Fruit fly (Drosophila melanogaster) whole organism, prepupa: ENCODE measurements around the gene CG1172.

Source experiments
- Blimp-1 ChIP-seq: fragments of 200-800 bp; sonication (Bioruptor generic); optimal IDR thresholded peaks from 3 replicates; lab custom pipeline; 2017; ENCODE audit warnings: missing biosample characterization, missing genetic modification characterization, mild to moderate bottlenecking, moderate library complexity, missing genetic modification reagents
- CG10631 ChIP-seq: fragments of 200-800 bp; sonication (Bioruptor generic); optimal IDR thresholded peaks from 2 replicates; lab custom pipeline; 2016; ENCODE audit warnings: missing biosample characterization, missing genetic modification characterization
- CG10669 ChIP-seq: fragments of 200-800 bp; sonication (Bioruptor generic); optimal IDR thresholded peaks from 3 replicates; lab custom pipeline; 2018; ENCODE audit warnings: missing biosample characterization, mild to moderate bottlenecking, missing genetic modification characterization, moderate library complexity
- CG11294 ChIP-seq: fragments of 200-800 bp; sonication (Bioruptor generic); IDR thresholded peaks from 2 replicates; pipeline ENCODE4 v1.3.6; 2022; ENCODE audit warnings: missing biosample characterization, missing genetic modification characterization
- CG11762 ChIP-seq: fragments of 200-800 bp; sonication (Bioruptor generic); optimal IDR thresholded peaks from 3 replicates; lab custom pipeline; 2016; ENCODE audit warnings: missing biosample characterization, missing genetic modification characterization; ENCODE audit not compliant: insufficient read depth
- CG11902 ChIP-seq: fragments of 200-800 bp; sonication (Bioruptor generic); optimal IDR thresholded peaks from 3 replicates; lab custom pipeline; 2016; ENCODE audit warnings: missing biosample characterization, missing genetic modification characterization
- CG1621 ChIP-seq: fragments of 200-800 bp; sonication (Bioruptor generic); optimal IDR thresholded peaks from 3 replicates; lab custom pipeline; 2018; ENCODE audit warnings: missing biosample characterization, mild to moderate bottlenecking, missing genetic modification characterization
- CG16779 ChIP-seq: fragments of 200-800 bp; sonication (Bioruptor generic); optimal IDR thresholded peaks from 3 replicates; lab custom pipeline; 2017; ENCODE audit warnings: missing biosample characterization, mild to moderate bottlenecking, missing genetic modification characterization
- CG3032 ChIP-seq: fragments of 200-800 bp; optimal IDR thresholded peaks from 2 replicates; lab custom pipeline; 2019; ENCODE audit warnings: missing biosample characterization, mild to moderate bottlenecking, missing genetic modification characterization, moderate library complexity
- CG31627 ChIP-seq: fragments of 200-800 bp; sonication (Bioruptor generic); optimal IDR thresholded peaks from 3 replicates; lab custom pipeline; 2016; ENCODE audit warnings: missing biosample characterization, missing genetic modification characterization
- CG32006 ChIP-seq: fragments of 200-800 bp; sonication (Bioruptor generic); optimal IDR thresholded peaks from 3 replicates; lab custom pipeline; 2017; ENCODE audit warnings: missing biosample characterization, mild to moderate bottlenecking, missing genetic modification characterization
- CG3919 ChIP-seq: fragments of 200-800 bp; sonication (Bioruptor generic); optimal IDR thresholded peaks from 3 replicates; lab custom pipeline; 2016; ENCODE audit warnings: missing biosample characterization, missing genetic modification characterization
- CG4318 ChIP-seq: fragments of 200-800 bp; sonication (Bioruptor generic); optimal IDR thresholded peaks from 3 replicates; lab custom pipeline; 2017; ENCODE audit warnings: missing biosample characterization, mild to moderate bottlenecking, missing genetic modification characterization
- CG6163 ChIP-seq: fragments of 200-800 bp; sonication (Bioruptor generic); IDR thresholded peaks from 3 replicates; pipeline ENCODE4 v1.3.6; 2022; ENCODE audit warnings: missing biosample characterization, missing genetic modification characterization
- CG6276 ChIP-seq: fragments of 200-800 bp; sonication (Bioruptor generic); optimal IDR thresholded peaks from 2 replicates; lab custom pipeline; 2017; ENCODE audit warnings: missing biosample characterization, mild to moderate bottlenecking, missing genetic modification characterization
- CG6792 ChIP-seq: fragments of 200-800 bp; sonication (Bioruptor generic); optimal IDR thresholded peaks from 3 replicates; lab custom pipeline; 2016; ENCODE audit warnings: missing biosample characterization, missing genetic modification characterization
- CG6808 ChIP-seq: fragments of 200-800 bp; sonication (Bioruptor generic); optimal IDR thresholded peaks from 3 replicates; lab custom pipeline; 2017; ENCODE audit warnings: missing biosample characterization, missing genetic modification characterization, mild to moderate bottlenecking, moderate library complexity, missing genetic modification reagents
- CG6854 ChIP-seq: fragments of 200-800 bp; sonication (Bioruptor generic); optimal IDR thresholded peaks from 2 replicates; lab custom pipeline; 2017; ENCODE audit warnings: missing biosample characterization, mild to moderate bottlenecking, missing genetic modification characterization
- CG8319 ChIP-seq: fragments of 200-800 bp; sonication (Bioruptor generic); optimal IDR thresholded peaks from 3 replicates; lab custom pipeline; 2016; ENCODE audit warnings: missing biosample characterization, missing genetic modification characterization
- Eip75B ChIP-seq: fragments of 200-800 bp; sonication (Bioruptor generic); optimal IDR thresholded peaks from 3 replicates; lab custom pipeline; 2016; ENCODE audit warnings: missing biosample characterization, missing genetic modification characterization
- Eip78C ChIP-seq: fragments of 200-800 bp; sonication (Bioruptor generic); peaks from one replicate; lab custom pipeline; 2016; ENCODE audit warnings: missing biosample characterization, missing genetic modification characterization
- Eip93F ChIP-seq: fragments of 200-800 bp; sonication (Bioruptor generic); optimal IDR thresholded peaks from 2 replicates; lab custom pipeline; 2016; ENCODE audit warnings: missing biosample characterization, mild to moderate bottlenecking, missing genetic modification characterization
- Gug ChIP-seq: fragments of 200-800 bp; sonication (Bioruptor generic); IDR thresholded peaks from 2 replicates; pipeline ENCODE4 v1.3.6; 2022; ENCODE audit warnings: missing biosample characterization, missing genetic modification characterization
- Hr39 ChIP-seq: fragments of 200-800 bp; sonication (Bioruptor generic); optimal IDR thresholded peaks from 2 replicates; lab custom pipeline; 2016; ENCODE audit warnings: missing biosample characterization, missing genetic modification characterization
- Hr4 ChIP-seq: fragments of 200-800 bp; sonication (Bioruptor generic); optimal IDR thresholded peaks from 3 replicates; lab custom pipeline; 2016; ENCODE audit warnings: missing biosample characterization, missing genetic modification characterization
- Lpt ChIP-seq: fragments of 200-800 bp; sonication (Bioruptor generic); optimal IDR thresholded peaks from 3 replicates; lab custom pipeline; 2016; ENCODE audit warnings: missing biosample characterization, missing genetic modification characterization
- Met ChIP-seq: fragments of 200-800 bp; sonication (Bioruptor generic); optimal IDR thresholded peaks from 3 replicates; lab custom pipeline; 2016; ENCODE audit warnings: missing biosample characterization, missing genetic modification characterization
- OdsH ChIP-seq: fragments of 200-800 bp; sonication (Bioruptor generic); optimal IDR thresholded peaks from 3 replicates; lab custom pipeline; 2016; ENCODE audit warnings: missing biosample characterization, missing genetic modification characterization
- Sox102F ChIP-seq: fragments of 200-800 bp; sonication (Bioruptor generic); optimal IDR thresholded peaks from 2 replicates; lab custom pipeline; 2016; ENCODE audit warnings: missing biosample characterization, mild to moderate bottlenecking, missing genetic modification characterization
- Sox14 ChIP-seq: fragments of 200-800 bp; sonication (Bioruptor generic); optimal IDR thresholded peaks from 3 replicates; lab custom pipeline; 2016; ENCODE audit warnings: missing biosample characterization, missing genetic modification characterization
- achi ChIP-seq: fragments of 200-800 bp; sonication (Bioruptor generic); optimal IDR thresholded peaks from 3 replicates; lab custom pipeline; 2016; ENCODE audit warnings: missing biosample characterization, missing genetic modification characterization
- acj6 ChIP-seq: fragments of 200-800 bp; sonication (Bioruptor generic); optimal IDR thresholded peaks from 3 replicates; lab custom pipeline; 2016; ENCODE audit warnings: missing biosample characterization, missing genetic modification characterization
- cyc ChIP-seq: fragments of 200-800 bp; sonication (Bioruptor generic); optimal IDR thresholded peaks from 3 replicates; lab custom pipeline; 2016; ENCODE audit warnings: missing biosample characterization, missing genetic modification characterization
- dsx ChIP-seq: fragments of 200-800 bp; optimal IDR thresholded peaks from 3 replicates; lab custom pipeline; 2019; ENCODE audit warnings: missing biosample characterization, mild to moderate bottlenecking, missing genetic modification characterization, moderate library complexity; ENCODE audit not compliant: poor library complexity, severe bottlenecking
- esn ChIP-seq: fragments of 200-800 bp; sonication (Bioruptor generic); optimal IDR thresholded peaks from 2 replicates; lab custom pipeline; 2016; ENCODE audit warnings: missing biosample characterization, mild to moderate bottlenecking, missing genetic modification characterization, moderate library complexity
- fd85E ChIP-seq: fragments of 200-800 bp; sonication (Bioruptor generic); optimal IDR thresholded peaks from 3 replicates; lab custom pipeline; 2016; ENCODE audit warnings: missing biosample characterization, missing genetic modification characterization
- fkh ChIP-seq: fragments of 200-800 bp; sonication (Bioruptor generic); optimal IDR thresholded peaks from 3 replicates; lab custom pipeline; 2017; ENCODE audit warnings: missing biosample characterization, mild to moderate bottlenecking, missing genetic modification characterization, moderate library complexity
- lz ChIP-seq: fragments of 200-800 bp; sonication (Bioruptor generic); optimal IDR thresholded peaks from 3 replicates; lab custom pipeline; 2016; ENCODE audit warnings: missing biosample characterization, missing genetic modification characterization
- pdm3 ChIP-seq: fragments of 200-800 bp; sonication (Bioruptor generic); optimal IDR thresholded peaks from 3 replicates; lab custom pipeline; 2016; ENCODE audit warnings: missing biosample characterization, missing genetic modification characterization
- spab ChIP-seq: fragments of 200-800 bp; sonication (Bioruptor generic); optimal IDR thresholded peaks from 2 replicates; lab custom pipeline; 2017; ENCODE audit warnings: missing biosample characterization, mild to moderate bottlenecking, missing genetic modification characterization, missing genetic modification reagents
- topi ChIP-seq: fragments of 200-800 bp; sonication (Bioruptor generic); optimal IDR thresholded peaks from 3 replicates; lab custom pipeline; 2016; ENCODE audit warnings: missing biosample characterization, missing genetic modification characterization
- vri ChIP-seq: fragments of 200-800 bp; sonication (Bioruptor generic); optimal IDR thresholded peaks from 3 replicates; lab custom pipeline; 2016; ENCODE audit warnings: missing biosample characterization, mild to moderate bottlenecking, missing genetic modification characterization

The CG1172 gene

dm6 chr3R:5350393-5350972 is 43.2 kb upstream of the CG1172 start, which contains the start of gene mtd:
TSS of gene mtd (minus strand) at chr3R:5350443.
- TF ChIP-seq achi (GFP tag; lab: Kevin White, UChicago) (no peak), CG6163 (GFP tag; lab: Robert Waterston, UW) (0 out of 3 replicates have a peak, but pooled peaks have one; percentile 28), topi (no peak), acj6 (no peak), Gug (GFP tag; lab: Robert Waterston, UW) (no peak)
- TF ChIP-seq, all 60 proteins: peak for 1

DNA sequence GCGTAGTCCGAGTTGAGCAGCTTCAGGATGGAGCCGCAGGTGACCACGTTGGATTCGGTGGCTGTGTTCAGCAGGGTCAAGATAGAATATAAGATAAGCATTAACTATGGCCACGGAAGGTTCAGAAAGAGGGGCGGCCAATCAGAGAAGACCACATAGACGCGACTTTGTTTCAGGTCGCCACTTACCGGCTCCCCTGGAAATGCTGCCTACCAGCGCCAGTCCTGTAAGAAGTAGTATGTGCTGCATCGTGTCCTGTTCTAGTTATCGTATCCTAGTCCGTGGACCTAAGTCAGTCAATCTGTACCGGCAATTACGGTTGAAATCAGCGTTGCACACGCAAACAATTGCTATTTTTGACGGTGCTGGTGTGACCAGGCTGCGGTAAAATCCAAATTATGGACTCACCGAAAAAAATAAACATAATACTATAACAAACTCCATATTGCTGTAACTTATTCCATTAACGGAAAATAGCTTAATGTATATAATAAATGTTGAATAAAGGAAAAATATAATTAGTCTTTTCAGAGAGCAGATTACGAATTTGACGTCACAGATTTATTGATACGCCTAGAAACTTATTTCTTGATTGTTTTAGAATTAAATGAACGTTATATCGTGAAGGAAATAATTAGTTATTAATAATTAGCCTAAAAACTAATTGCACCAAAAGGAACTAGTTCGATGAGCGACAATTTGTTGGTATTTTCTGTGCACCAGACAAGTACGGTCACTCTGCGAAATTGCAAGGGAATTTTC is 39.2 kb upstream of the CG1172 start, which contains the start of the genes CG11999 and CG1161:
Gene CG11999, minus strand, starts transcription at position 375 of the 762 bp plus-strand sequence.
Gene CG1161, plus strand, starts transcription at position 720 of the 762 bp plus-strand sequence.
- TF ChIP-seq pdm3 (GFP tag; lab: Kevin White, UChicago) (no peak), CG10669 (GFP tag; lab: Kevin White, UChicago) (no peak), CG16779 (tag; lab: Kevin White, UChicago) (no peak), topi (peak; percentile 24), lz (GFP tag; lab: Kevin White, UChicago) (peak; percentile 13), esn (GFP tag; lab: Kevin White, UChicago) (peak; percentile 34), Hr4 (GFP tag; lab: Kevin White, UChicago) (no peak), dsx (GFP tag; lab: Kevin White, UChicago) (peak; percentile 41), Met (GFP tag; lab: Kevin White, UChicago) (peak; percentile 33), fd85E (no peak), Eip75B (GFP tag; lab: Kevin White, UChicago) (peak; percentile 34), Sox14 (peak; percentile 44), CG31627 (peak; percentile 1), Eip78C (GFP tag; lab: Kevin White, UChicago) (peak; percentile 55), fkh (peak; percentile 16), CG6792 (GFP tag; lab: Kevin White, UChicago) (no peak), Eip93F (GFP tag; lab: Kevin White, UChicago) (no peak), spab (GFP tag; lab: Kevin White, UChicago) (no peak), Lpt (GFP tag; lab: Kevin White, UChicago) (no peak), CG11762 (GFP tag; lab: Kevin White, UChicago) (no peak), CG32006 (no peak), Sox102F (GFP tag; lab: Kevin White, UChicago) (no peak)
- TF ChIP-seq, all 60 proteins: peak for 10

DNA sequence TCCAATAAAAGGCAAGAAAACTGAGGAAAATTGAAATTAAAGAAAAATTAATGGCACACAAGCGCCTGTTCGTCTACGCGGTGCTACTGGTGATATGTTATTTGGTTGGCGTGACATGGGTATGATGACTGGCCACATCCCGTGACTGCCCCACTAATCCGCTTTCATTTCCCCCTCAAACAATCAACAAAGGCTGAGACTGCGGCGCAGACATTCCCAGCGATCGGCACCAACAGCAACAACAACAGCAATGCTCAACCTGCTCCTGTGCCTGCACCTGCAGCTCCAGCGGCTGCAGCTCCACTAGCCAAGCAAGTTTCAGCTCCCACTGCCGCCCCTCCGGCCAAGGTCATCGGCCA is 38.6 kb upstream of the CG1172 start:
- TF ChIP-seq fd85E (no peak), CG32006 (no peak), Eip93F (GFP tag; lab: Kevin White, UChicago) (no peak), Blimp-1 (GFP tag; lab: Kevin White, UChicago) (no peak), CG6276 (no peak), Lpt (GFP tag; lab: Kevin White, UChicago) (no peak), vri (GFP tag; lab: Kevin White, UChicago) (no peak), Sox14 (no peak), CG11902 (GFP tag; lab: Kevin White, UChicago) (no peak), CG3919 (GFP tag; lab: Kevin White, UChicago) (no peak), CG6163 (GFP tag; lab: Robert Waterston, UW) (no peak), CG6808 (GFP tag; lab: Kevin White, UChicago) (no peak)

- TF ChIP-seq CG11294, result no peak
- no peak for TF ChIP-seq lz (GFP tag; lab: Kevin White, UChicago)
- TF ChIP-seq CG10631 (GFP tag; lab: Kevin White, UChicago), result no peak
- TF ChIP-seq CG1621 (tag; lab: Kevin White, UChicago), result peak; percentile 45
- peak; percentile 27 for TF ChIP-seq Sox14
- no peak for TF ChIP-seq cyc
- TF ChIP-seq Eip75B (GFP tag; lab: Kevin White, UChicago), result no peak
- TF ChIP-seq CG8319 (GFP tag; lab: Kevin White, UChicago), result no peak
- TF ChIP-seq Hr39 (GFP tag; lab: Kevin White, UChicago), result no peak
- no peak for TF ChIP-seq CG3032 (tag; lab: Kevin White, UChicago)
- peak; percentile 55 for TF ChIP-seq CG6854 (GFP tag; lab: Kevin White, UChicago)
- no peak for TF ChIP-seq Lpt (GFP tag; lab: Kevin White, UChicago)
- TF ChIP-seq CG10669 (GFP tag; lab: Kevin White, UChicago), result no peak
- no peak for TF ChIP-seq OdsH (GFP tag; lab: Kevin White, UChicago)
- 0 out of 3 replicates have a peak, but pooled peaks have one; percentile 6 for TF ChIP-seq CG6163 (GFP tag; lab: Robert Waterston, UW)
- no peak for TF ChIP-seq CG4318
- peak; percentile 27 for TF ChIP-seq Eip78C (GFP tag; lab: Kevin White, UChicago)
These were observed 35.7 kb upstream of the CG1172 start, which contains the start of gene Prosbeta7 for dm6 chr3R:5357935-5358414. TSS of gene Prosbeta7 (minus strand) at chr3R:5358364.
